Worm (Caenorhabditis elegans): Measurements from ENCODE around the gene F01G10.6.

F01G10.6 gene

ce11 chrIV:10251261-10251660, 23.8 kb upstream of the F01G10.6 start:
- TF ChIP-seq B0261.1 (tag; optimal IDR thresholded peaks at IDR 0.05) = no peak
- no peak for TF ChIP-seq hmg-1.2 (GFP tag; IDR thresholded peaks at IDR 0.05)
- TF ChIP-seq madf-3 (GFP tag; IDR thresholded peaks at IDR 0.05) = no peak
- TF ChIP-seq F22D6.2 (tag; optimal IDR thresholded peaks at IDR 0.05) = no peak
- TF ChIP-seq nfya-2 (GFP tag; IDR thresholded peaks at IDR 0.05) = no peak
- no peak for TF ChIP-seq Y53G8AR.9 (GFP tag; conservative IDR thresholded peaks at IDR 0.05)
- TF ChIP-seq nhr-80 (tag; optimal IDR thresholded peaks at IDR 0.05) = no peak
- TF ChIP-seq pha-4 (tag; optimal IDR thresholded peaks at IDR 0.05) = no peak
- TF ChIP-seq lir-1 (GFP tag; conservative IDR thresholded peaks at IDR 0.05) = no peak
- no peak for TF ChIP-seq mel-28 (tag; optimal IDR thresholded peaks at IDR 0.05; ENCODE audit: borderline replicate concordance)
- TF ChIP-seq Y79H2A.3 (GFP tag; conservative IDR thresholded peaks at IDR 0.05) = no peak
- TF ChIP-seq lin-40 (tag; optimal IDR thresholded peaks at IDR 0.05) = no peak
- no peak for TF ChIP-seq zfh-2 (GFP tag; conservative IDR thresholded peaks at IDR 0.05)
- TF ChIP-seq efl-1 (GFP tag; optimal IDR thresholded peaks at IDR 0.05) = no peak
- no peak for TF ChIP-seq C06A6.2 (GFP tag; conservative IDR thresholded peaks at IDR 0.05)
- no peak for TF ChIP-seq mes-4 (tag; optimal IDR thresholded peaks at IDR 0.05)

DNA sequence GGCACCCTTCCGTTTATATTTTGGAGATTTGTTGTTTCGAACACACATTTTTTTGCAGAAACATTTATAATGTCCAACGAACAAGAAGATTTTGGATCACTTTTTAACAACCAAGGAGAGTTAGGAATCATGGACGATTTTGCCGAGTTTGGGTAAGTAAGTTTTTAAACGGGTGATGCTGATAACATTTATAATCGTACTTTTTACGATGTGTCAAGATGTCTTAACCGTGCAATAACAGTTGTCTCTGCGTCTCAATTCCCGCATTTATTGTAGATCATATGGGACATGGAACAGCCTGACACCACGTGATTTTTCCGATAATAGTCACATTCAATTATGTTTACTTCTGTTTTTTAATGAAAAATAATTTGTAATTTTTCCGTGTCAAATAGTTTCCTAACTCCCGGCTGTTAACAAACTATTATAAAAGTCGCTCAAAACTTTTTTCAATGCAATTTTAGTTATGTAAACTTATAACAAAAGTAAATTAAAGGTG, 23.2 kb upstream of the F01G10.6 start, which contains the start of gene daf-14:
daf-14 (plus strand) TSS at position 51 of the 499 bp plus-strand sequence.
- TF ChIP-seq Y53G8AR.9 (GFP tag; conservative IDR thresholded peaks at IDR 0.05) (no peak), hmg-1.2 (GFP tag; IDR thresholded peaks at IDR 0.05) (no peak), ztf-26 (tag; optimal IDR thresholded peaks at IDR 0.05) (peak; percentile 43), hmg-20 (GFP tag; IDR thresholded peaks at IDR 0.05) (no peak), K11D2.4 (GFP tag; IDR thresholded peaks at IDR 0.05) (no peak), zfh-2 (GFP tag; conservative IDR thresholded peaks at IDR 0.05) (no peak), bed-2 (GFP tag; IDR thresholded peaks at IDR 0.05) (no peak), cebp-1 (GFP tag; IDR thresholded peaks at IDR 0.05) (no peak), cebp-1 (tag; optimal IDR thresholded peaks at IDR 0.05) (peak; percentile 22), B0261.1 (tag; optimal IDR thresholded peaks at IDR 0.05) (no peak), F57A8.1 (GFP tag; optimal IDR thresholded peaks at IDR 0.05) (no peak), ztf-3 (GFP tag; optimal IDR thresholded peaks at IDR 0.05) (no peak), mxl-1 (tag; optimal IDR thresholded peaks at IDR 0.05) (no peak), F10E7.11 (tag; optimal IDR thresholded peaks at IDR 0.05) (no peak), mel-28 (tag; optimal IDR thresholded peaks at IDR 0.05; ENCODE audit: borderline replicate concordance) (no peak), let-607 (tag; optimal IDR thresholded peaks at IDR 0.05) (no peak), somi-1 (GFP tag; optimal IDR thresholded peaks at IDR 0.05) (no peak), nhr-80 (tag; optimal IDR thresholded peaks at IDR 0.05) (peak; percentile 20), xnd-1 (tag; optimal IDR thresholded peaks at IDR 0.05) (no peak)

DNA sequence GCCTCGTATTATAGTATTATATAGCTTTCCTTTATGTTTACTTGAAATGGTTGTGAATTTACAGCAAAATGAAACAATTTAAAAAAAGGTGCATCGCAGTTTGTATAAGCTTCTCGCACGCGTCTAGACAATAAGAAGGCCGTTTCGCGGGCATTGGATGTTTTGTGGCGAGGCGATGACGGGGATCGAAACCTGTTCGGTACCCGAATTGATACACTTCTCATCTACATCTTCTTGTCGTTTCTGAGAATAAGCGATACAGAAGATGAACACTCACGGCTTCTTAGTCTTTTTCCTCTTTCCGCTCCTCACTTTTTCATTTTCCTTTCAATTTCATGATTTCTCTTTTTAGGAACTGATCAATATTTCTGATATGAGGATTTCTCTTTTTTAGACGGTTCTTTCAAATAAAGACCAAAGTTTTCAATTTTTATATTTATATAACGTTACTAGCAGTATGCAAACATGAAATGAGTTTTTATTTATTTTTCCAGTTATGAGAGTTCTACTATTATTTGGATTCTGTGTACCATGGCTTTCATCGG, 18.3 kb upstream of the F01G10.6 start, which contains the start of gene F01G10.10:
F01G10.10 (plus strand) TSS at position 495 of the 545 bp plus-strand sequence.
- no peak for TF ChIP-seq ztf-3 (GFP tag; optimal IDR thresholded peaks at IDR 0.05)
- TF ChIP-seq somi-1 (GFP tag; optimal IDR thresholded peaks at IDR 0.05) = no peak
- no peak for TF ChIP-seq ekl-4 (GFP tag; IDR thresholded peaks at IDR 0.05)
- TF ChIP-seq lir-1 (GFP tag; conservative IDR thresholded peaks at IDR 0.05) = no peak
- TF ChIP-seq sea-2 (GFP tag; IDR thresholded peaks at IDR 0.05) = no peak
- TF ChIP-seq egl-44 (GFP tag; IDR thresholded peaks at IDR 0.05) = no peak
- TF ChIP-seq ceh-40 (GFP tag; IDR thresholded peaks at IDR 0.05) = 0 out of 2 replicates have a peak, but pooled peaks have one; percentile 23
- TF ChIP-seq T26A5.8 (tag; optimal IDR thresholded peaks at IDR 0.05) = no peak
- TF ChIP-seq let-607 (tag; optimal IDR thresholded peaks at IDR 0.05) = peak in 1 of 2 experiments; percentile 26
- TF ChIP-seq snpc-4 (GFP tag; optimal IDR thresholded peaks at IDR 0.05) = no peak
- TF ChIP-seq snpc-4 (tag; optimal IDR thresholded peaks at IDR 0.05) = peak in 2 of 4 experiments; percentile 19 to 39
- no peak for TF ChIP-seq let-526 (GFP tag; IDR thresholded peaks at IDR 0.05)
- TF ChIP-seq cebp-2 (GFP tag; IDR thresholded peaks at IDR 0.05) = no peak
- TF ChIP-seq B0336.3 (GFP tag; IDR thresholded peaks at IDR 0.05) = peak; percentile 86
- TF ChIP-seq gei-17 (GFP tag; optimal IDR thresholded peaks at IDR 0.05) = no peak
- TF ChIP-seq mcd-1 (GFP tag; IDR thresholded peaks at IDR 0.05) = no peak
- TF ChIP-seq zim-3 (tag; optimal IDR thresholded peaks at IDR 0.05) = no peak
- TF ChIP-seq madf-6 (GFP tag; IDR thresholded peaks at IDR 0.05) = peak; percentile 74
- TF ChIP-seq F10E7.11 (tag; optimal IDR thresholded peaks at IDR 0.05) = peak; percentile 18
- TF ChIP-seq ama-1 (optimal IDR thresholded peaks at IDR 0.05) = peak; percentile 19
- TF ChIP-seq ama-1 (GFP tag; optimal IDR thresholded peaks at IDR 0.05) = no peak
- TF ChIP-seq mes-4 (tag; optimal IDR thresholded peaks at IDR 0.05) = no peak
- TF ChIP-seq ztf-6 (GFP tag; IDR thresholded peaks at IDR 0.05) = no peak
- peak; percentile 53 for TF ChIP-seq efl-1 (GFP tag; optimal IDR thresholded peaks at IDR 0.05)

Measured in whole organism, young adult.